Fruit fly (Drosophila melanogaster): ENCODE measurements around the gene fid.
A peak's percentile ranks its signal among the peaks of the same experiment; 100 is the strongest.

- peak; percentile 67 for TF ChIP-seq al (GFP tag; IDR thresholded peaks at IDR 0.05)
- TF ChIP-seq Adf1 (GFP tag; IDR thresholded peaks at IDR 0.05), result no peak
- peak; percentile 81 for TF ChIP-seq CG4820 (GFP tag; optimal IDR thresholded peaks at IDR 0.05)
- TF ChIP-seq croc (GFP tag; conservative IDR thresholded peaks at IDR 0.05), result peak; percentile 83
- peak; percentile 36 for TF ChIP-seq MESR4 (GFP tag; optimal IDR thresholded peaks at IDR 0.05)
- TF ChIP-seq HLH3B (GFP tag; IDR thresholded peaks at IDR 0.05), result peak; percentile 90
- peak; percentile 95 for TF ChIP-seq lbe (GFP tag; optimal IDR thresholded peaks at IDR 0.05)
- peak; percentile 86 for TF ChIP-seq CG14441 (GFP tag; IDR thresholded peaks at IDR 0.05)
- TF ChIP-seq CG10565 (GFP tag; optimal IDR thresholded peaks at IDR 0.05), result no peak
- TF ChIP-seq Rfx (GFP tag; IDR thresholded peaks at IDR 0.05), result peak; percentile 90
Observed at dm6 chr3R:26008892-26009539, 39.1 kb downstream of the fid start.
